Fruit fly (Drosophila melanogaster) whole organism, embryonic: ENCODE measurements around the gene CG6290.

ENCODE experiments used
- Atf-2 ChIP-seq: fragments of 200-800 bp; sonication (Bioruptor generic); optimal IDR thresholded peaks from 2 replicates; lab custom pipeline; 2016; ENCODE audit warnings: missing biosample characterization, missing genetic modification characterization
- Bteb2 ChIP-seq: fragments of 200-800 bp; sonication (Bioruptor generic); optimal IDR thresholded peaks from 2 replicates; lab custom pipeline; 2016; ENCODE audit warnings: missing biosample characterization, missing genetic modification characterization
- C15 ChIP-seq: fragments of 200-800 bp; sonication (Bioruptor generic); IDR thresholded peaks from 3 replicates; pipeline ENCODE4 v1.3.6; 2022; ENCODE audit warnings: missing biosample characterization, missing genetic modification characterization
- CG10543 ChIP-seq: fragments of 200-800 bp; sonication (Bioruptor generic); optimal IDR thresholded peaks from 3 replicates; lab custom pipeline; 2017; ENCODE audit warnings: missing biosample characterization, mild to moderate bottlenecking, missing genetic modification characterization, moderate library complexity
- CG11247 ChIP-seq: fragments of 200-800 bp; sonication (Bioruptor generic); IDR thresholded peaks from 2 replicates; pipeline ENCODE4 v1.3.6; 2022; ENCODE audit warnings: missing biosample characterization, missing genetic modification characterization
- CG12236 ChIP-seq: fragments of 200-800 bp; sonication (Bioruptor generic); optimal IDR thresholded peaks from 2 replicates; lab custom pipeline; 2016; ENCODE audit warnings: missing biosample characterization, missing genetic modification characterization
- CG13894 ChIP-seq: fragments of 200-800 bp; sonication (Bioruptor generic); optimal IDR thresholded peaks from 3 replicates; lab custom pipeline; 2018; ENCODE audit warnings: missing biosample characterization, mild to moderate bottlenecking, missing genetic modification characterization, moderate library complexity
- CG14050 ChIP-seq: fragments of 200-800 bp; sonication (Bioruptor generic); IDR thresholded peaks from 3 replicates; pipeline ENCODE4 v1.3.6; 2022; ENCODE audit warnings: missing biosample characterization, missing genetic modification characterization
- CG15073 ChIP-seq: fragments of 200-800 bp; sonication (Bioruptor generic); optimal IDR thresholded peaks from 2 replicates; lab custom pipeline; 2016; ENCODE audit warnings: missing biosample characterization, missing genetic modification characterization
- CG17802 ChIP-seq: fragments of 200-800 bp; sonication (Bioruptor generic); optimal IDR thresholded peaks from 2 replicates; lab custom pipeline; 2018; ENCODE audit warnings: missing biosample characterization, mild to moderate bottlenecking, missing genetic modification characterization, moderate library complexity
- CG2875 ChIP-seq: fragments of 200-800 bp; sonication (Bioruptor generic); optimal IDR thresholded peaks from 2 replicates; lab custom pipeline; 2017; ENCODE audit warnings: missing biosample characterization, mild to moderate bottlenecking, missing genetic modification characterization, missing genetic modification reagents
- CG32767 ChIP-seq: fragments of 200-800 bp; sonication (Bioruptor generic); IDR thresholded peaks from 2 replicates; pipeline ENCODE4 v1.3.6; 2022; ENCODE audit warnings: missing biosample characterization, missing genetic modification characterization
- CG34224 ChIP-seq: fragments of 200-800 bp; sonication (Bioruptor generic); IDR thresholded peaks from 3 replicates; pipeline ENCODE4 v1.3.6; 2022; ENCODE audit warnings: missing biosample characterization, missing genetic modification characterization; ENCODE audit not compliant: partially characterized antibody
- CG3838 ChIP-seq: fragments of 200-800 bp; sonication (Bioruptor generic); optimal IDR thresholded peaks from 3 replicates; lab custom pipeline; 2016; ENCODE audit warnings: missing biosample characterization, missing genetic modification characterization
- CG6854 ChIP-seq: fragments of 200-800 bp; sonication (Bioruptor generic); optimal IDR thresholded peaks from 3 replicates; lab custom pipeline; 2017; ENCODE audit warnings: missing biosample characterization, mild to moderate bottlenecking, missing genetic modification characterization
- CG7271 ChIP-seq: fragments of 200-800 bp; sonication (Bioruptor generic); optimal IDR thresholded peaks from 2 replicates; lab custom pipeline; 2018; ENCODE audit warnings: missing biosample characterization, mild to moderate bottlenecking, missing genetic modification characterization, moderate library complexity
- CG7556 ChIP-seq: fragments of 200-800 bp; sonication (Bioruptor generic); optimal IDR thresholded peaks from 2 replicates; lab custom pipeline; 2017; ENCODE audit warnings: missing biosample characterization, mild to moderate bottlenecking, missing genetic modification characterization
- CG7987 ChIP-seq: fragments of 200-800 bp; sonication (Bioruptor generic); optimal IDR thresholded peaks from 2 replicates; lab custom pipeline; 2018; ENCODE audit warnings: missing biosample characterization, mild to moderate bottlenecking, missing genetic modification characterization, moderate library complexity
- CG8359 ChIP-seq: fragments of 200-800 bp; sonication (Bioruptor generic); optimal IDR thresholded peaks from 2 replicates; lab custom pipeline; 2017; ENCODE audit warnings: missing biosample characterization, mild to moderate bottlenecking, missing genetic modification characterization, borderline replicate concordance
- CG9876 ChIP-seq: fragments of 200-800 bp; sonication (Bioruptor generic); optimal IDR thresholded peaks from 2 replicates; lab custom pipeline; 2016; ENCODE audit warnings: missing biosample characterization, missing genetic modification characterization
- CTCF ChIP-seq: fragments of 200-800 bp; sonication (Bioruptor generic); optimal IDR thresholded peaks from 2 replicates; lab custom pipeline; 2017; ENCODE audit warnings: missing biosample characterization, mild to moderate bottlenecking, missing genetic modification characterization, moderate library complexity
- Chrac-16 ChIP-seq: fragments of 200-800 bp; sonication (Bioruptor generic); optimal IDR thresholded peaks from 3 replicates; lab custom pipeline; 2016; ENCODE audit warnings: missing biosample characterization, missing genetic modification characterization
- Deaf1 ChIP-seq: fragments of 200-800 bp; optimal IDR thresholded peaks from 3 replicates; lab custom pipeline; 2019; ENCODE audit warnings: missing biosample characterization, mild to moderate bottlenecking, missing genetic modification characterization, moderate library complexity
- Drgx ChIP-seq: fragments of 200-800 bp; sonication (Bioruptor generic); IDR thresholded peaks from 2 replicates; pipeline ENCODE4 v1.3.6; 2022; ENCODE audit warnings: missing biosample characterization, missing genetic modification characterization
- Ets65A ChIP-seq: fragments of 200-800 bp; sonication (Bioruptor generic); peaks from one replicate; lab custom pipeline; 2016; ENCODE audit warnings: missing biosample characterization, missing genetic modification characterization
- HLHmδ ChIP-seq: fragments of 200-800 bp; sonication (Bioruptor generic); optimal IDR thresholded peaks from 2 replicates; lab custom pipeline; 2018; ENCODE audit warnings: missing biosample characterization, mild to moderate bottlenecking, missing genetic modification characterization, moderate library complexity
- Hr3 ChIP-seq: fragments of 200-800 bp; sonication (Bioruptor generic); optimal IDR thresholded peaks from 3 replicates; lab custom pipeline; 2016; ENCODE audit warnings: missing biosample characterization, missing genetic modification characterization
- Neu2 ChIP-seq: fragments of 200-800 bp; sonication (Bioruptor generic); optimal IDR thresholded peaks from 3 replicates; lab custom pipeline; 2016; ENCODE audit warnings: missing biosample characterization, missing genetic modification characterization, borderline replicate concordance
- bab2 ChIP-seq: fragments of 200-800 bp; sonication (Bioruptor generic); optimal IDR thresholded peaks from 2 replicates; lab custom pipeline; 2016; ENCODE audit warnings: missing biosample characterization, missing genetic modification characterization
- cg ChIP-seq: fragments of 200-800 bp; sonication (Bioruptor generic); optimal IDR thresholded peaks from 3 replicates; lab custom pipeline; 2019; ENCODE audit warnings: missing biosample characterization, mild to moderate bottlenecking, missing genetic modification characterization, moderate library complexity
- chn ChIP-seq: fragments of 200-800 bp; sonication (Bioruptor generic); optimal IDR thresholded peaks from 2 replicates; lab custom pipeline; 2016; ENCODE audit warnings: missing biosample characterization, missing genetic modification characterization
- fd64A ChIP-seq: fragments of 200-800 bp; sonication (Bioruptor generic); optimal IDR thresholded peaks from 3 replicates; lab custom pipeline; 2018; ENCODE audit warnings: missing biosample characterization, mild to moderate bottlenecking, missing genetic modification characterization
- gt ChIP-seq: fragments of 200-800 bp; sonication (Bioruptor generic); IDR thresholded peaks from 2 replicates; pipeline ENCODE4 v1.3.6; 2022; ENCODE audit warnings: missing biosample characterization, missing genetic modification characterization
- klu ChIP-seq: fragments of 200-800 bp; sonication (Bioruptor generic); IDR thresholded peaks from 2 replicates; pipeline ENCODE4 v1.3.6; 2022; ENCODE audit warnings: missing biosample characterization, missing genetic modification characterization
- kni ChIP-seq: fragments of 200-800 bp; sonication (Bioruptor generic); optimal IDR thresholded peaks from 3 replicates; lab custom pipeline; 2017; ENCODE audit warnings: mild to moderate bottlenecking, missing biosample characterization, missing genetic modification reagents, missing genetic modification characterization
- p53 ChIP-seq: fragments of 200-800 bp; sonication (Bioruptor generic); optimal IDR thresholded peaks from 2 replicates; lab custom pipeline; 2016; ENCODE audit warnings: missing biosample characterization, missing genetic modification characterization
- pb ChIP-seq: fragments of 200-800 bp; sonication (Bioruptor generic); optimal IDR thresholded peaks from 3 replicates; lab custom pipeline; 2016; ENCODE audit warnings: missing biosample characterization, missing genetic modification characterization
- rib ChIP-seq: fragments of 200-800 bp; sonication (Bioruptor generic); IDR thresholded peaks from 2 replicates; pipeline ENCODE4 v1.3.6; 2022; ENCODE audit warnings: missing biosample characterization, missing genetic modification characterization
- trh ChIP-seq: fragments of 200-800 bp; sonication (Bioruptor generic); optimal IDR thresholded peaks from 2 replicates; lab custom pipeline; 2016; ENCODE audit warnings: missing biosample characterization, missing genetic modification characterization
- tup ChIP-seq: fragments of 200-800 bp; sonication (Bioruptor generic); optimal IDR thresholded peaks from 2 replicates; lab custom pipeline; 2016; ENCODE audit warnings: missing biosample characterization, mild to moderate bottlenecking, missing genetic modification characterization, moderate library complexity

Gene CG6290

DNA sequence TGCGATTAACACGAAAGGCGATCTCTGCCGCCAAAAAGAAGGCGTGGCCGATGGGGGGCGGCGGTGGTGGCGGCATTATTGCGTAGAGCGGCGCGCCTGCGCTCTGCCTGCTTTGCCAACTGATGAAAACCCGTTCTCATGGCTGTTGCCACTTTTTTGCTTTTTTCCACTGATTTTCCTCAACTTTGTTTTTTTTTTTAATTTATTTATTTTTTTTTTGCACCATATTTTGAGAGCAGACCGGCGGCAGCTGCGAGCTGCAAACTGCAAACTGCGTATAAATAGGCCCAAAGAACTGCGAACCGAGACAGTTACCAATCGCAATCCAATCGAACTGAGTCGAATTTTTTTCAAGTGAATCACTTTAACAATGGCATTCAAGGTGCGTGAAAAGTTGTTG is 15.2 kb upstream of the CG6290 start, which contains the start of gene CG42323:
CG42323 (plus strand) TSS at position 302 of the 400 bp plus-strand sequence.
- TF ChIP-seq cg (GFP tag; lab: Kevin White, UChicago) (no peak), CG2875 (GFP tag; lab: Kevin White, UChicago) (no peak), Atf-2 (GFP tag; lab: Kevin White, UChicago) (no peak), CG14050 (GFP tag; lab: Robert Waterston, UW) (no peak), Ets65A (peak; percentile 89), Drgx (GFP tag; lab: Robert Waterston, UW) (0 out of 2 replicates have a peak, but pooled peaks have one; percentile 37), gt (no peak)
- TF ChIP-seq, all 482 proteins: peak for 2

DNA sequence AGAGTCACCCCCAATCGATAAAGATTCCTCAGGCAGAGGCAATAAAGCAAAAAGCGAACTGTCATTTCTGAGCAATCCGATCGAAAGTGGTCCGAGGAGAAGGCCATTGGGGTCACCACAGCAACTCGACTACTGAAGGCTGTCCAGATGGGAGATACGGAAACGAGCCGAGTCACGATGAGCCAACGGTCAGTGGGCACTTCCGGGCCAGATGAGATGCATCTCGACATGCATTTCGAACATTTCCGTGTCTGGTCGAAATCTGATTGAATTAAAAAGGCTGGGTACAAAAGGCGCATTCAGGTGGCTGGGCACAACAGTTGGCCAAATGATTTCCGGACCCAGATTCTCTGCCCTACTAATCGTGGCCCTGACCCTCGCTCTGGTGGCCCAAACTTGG is 1.3 kb downstream of the CG6290 start, which contains the start of gene CG32551:
CG32551 (plus strand) TSS at position 301 of the 400 bp plus-strand sequence.
- TF ChIP-seq HLHmδ (GFP tag; lab: Kevin White, UChicago), result no peak
- TF ChIP-seq CG13894, result no peak
- TF ChIP-seq CG32767 (GFP tag; lab: Robert Waterston, UW), result no peak
- TF ChIP-seq Hr3, result no peak
- no peak for TF ChIP-seq CG15073
- no peak for TF ChIP-seq Neu2 (GFP tag; lab: Kevin White, UChicago)
- TF ChIP-seq pb, result no peak
- no peak for TF ChIP-seq Chrac-16

DNA sequence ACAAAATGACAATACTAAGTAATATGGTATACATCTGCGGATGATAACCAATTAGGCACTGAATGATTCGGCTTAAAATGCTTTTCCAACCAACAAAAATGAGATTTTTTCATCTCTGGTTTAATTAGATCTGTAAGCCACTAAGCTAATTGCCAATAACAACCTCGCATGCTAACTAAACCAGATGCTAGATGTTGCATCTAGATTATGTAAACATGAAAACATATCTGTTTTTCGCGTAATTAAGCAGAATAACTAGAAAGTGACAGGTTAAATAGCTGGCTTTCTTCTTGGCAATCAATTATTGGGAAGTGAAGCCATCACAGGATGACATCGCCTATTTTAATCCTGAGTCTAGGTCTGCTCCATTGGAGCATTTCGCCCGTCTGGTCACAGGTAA is 2.1 kb downstream of the CG6290 start, which contains the start of gene CG43841:
CG43841 (plus strand) TSS at position 301 of the 400 bp plus-strand sequence.
- TF ChIP-seq Bteb2 (GFP tag; lab: Kevin White, UChicago) (no peak), CG7556 (GFP tag; lab: Kevin White, UChicago) (no peak), CG7987 (GFP tag; lab: Kevin White, UChicago) (no peak), chn (GFP tag; lab: Kevin White, UChicago) (no peak), CG3838 (GFP tag; lab: Kevin White, UChicago) (no peak), CG34224 (GFP tag; lab: Robert Waterston, UW) (no peak), Deaf1 (tag; lab: Kevin White, UChicago) (no peak), CG6854 (no peak), C15 (GFP tag; lab: Robert Waterston, UW) (no peak), CTCF (no peak), trh (GFP tag; lab: Kevin White, UChicago) (no peak), bab2 (GFP tag; lab: Kevin White, UChicago) (no peak), CG7271 (no peak), CG10543 (GFP tag; lab: Kevin White, UChicago) (no peak), CG8359 (GFP tag; lab: Kevin White, UChicago) (no peak), CG9876 (GFP tag; lab: Kevin White, UChicago) (no peak)

dm6 chrX:18440481-18440880 is 3.2 kb downstream of the CG6290 start, which contains the start of gene CG32548:
Gene CG32548 (minus strand): TSS chrX:18440581.
- TF ChIP-seq kni (GFP tag; lab: Kevin White, UChicago) (no peak), klu (GFP tag; lab: Robert Waterston, UW) (no peak), CG6854 (no peak), CG17802 (tag; lab: Kevin White, UChicago) (no peak), p53 (no peak), CG12236 (no peak), CG11247 (GFP tag; lab: Robert Waterston, UW) (no peak), rib (GFP tag; lab: Robert Waterston, UW) (no peak), tup (no peak), fd64A (GFP tag; lab: Kevin White, UChicago) (no peak)
